Worm (Caenorhabditis elegans) whole organism, midembryonic: Measurements from ENCODE around the gene R02D5.7.

Source experiments
- flt-1 ChIP-seq: fragments of 200-800 bp; sonication (Bioruptor generic); IDR thresholded peaks from 2 replicates; pipeline ENCODE4 v1.3.6; 2022; ENCODE audit warnings: missing genetic modification characterization, missing compliant biosample characterization
- klf-2 ChIP-seq: fragments of 200-800 bp; sonication (Bioruptor generic); conservative IDR thresholded peaks from 2 replicates; pipeline ENCODE4 v1.3.6; 2022; ENCODE audit warnings: missing genetic modification reagents, missing genetic modification characterization, missing compliant biosample characterization
- med-1 ChIP-seq: sonication (generic microtip); optimal IDR thresholded peaks from 2 replicates; lab custom pipeline; 2017; ENCODE audit warnings: missing genetic modification characterization, mild to moderate bottlenecking, missing compliant biosample characterization, antibody characterized with exemption, missing genetic modification reagents; ENCODE audit not compliant: insufficient read depth
- tab-1 ChIP-seq: fragments of 200-800 bp; sonication (Bioruptor generic); IDR thresholded peaks from 2 replicates; pipeline ENCODE4 v1.3.6; 2022; ENCODE audit warnings: missing genetic modification characterization, missing compliant biosample characterization
- ztf-29 ChIP-seq: fragments of 200-800 bp; sonication (Bioruptor generic); IDR thresholded peaks from 2 replicates; pipeline ENCODE4 v1.3.6; 2022; ENCODE audit warnings: missing genetic modification reagents, missing genetic modification characterization, missing compliant biosample characterization

ce11 chrV:14496446-14496845 is 15.1 kb upstream of the R02D5.7 start:
- TF ChIP-seq med-1 (no peak), klf-2 (GFP tag; lab: Robert Waterston, UW) (no peak), flt-1 (GFP tag; lab: Robert Waterston, UW) (no peak), ztf-29 (no peak), tab-1 (GFP tag; lab: Robert Waterston, UW) (no peak)
